Worm (Caenorhabditis elegans): ENCODE data around the gene cox-15.
A peak's percentile ranks its signal among the peaks of the same experiment; 100 is the strongest.

The cox-15 gene

ce11 chrII:11224045-11224481 is 10.7 kb downstream of the cox-15 start (continued):
- TF ChIP-seq pha-4 (GFP tag; IDR thresholded peaks at IDR 0.05) (peak; percentile 77), pha-4 (tag; optimal IDR thresholded peaks at IDR 0.05) (no peak), ceh-32 (tag; optimal IDR thresholded peaks at IDR 0.05; ENCODE audit: poor library complexity) (no peak), lin-38 (GFP tag; IDR thresholded peaks at IDR 0.05) (peak; percentile 86), F44E2.7 (GFP tag; IDR thresholded peaks at IDR 0.05) (no peak), madf-5 (GFP tag; IDR thresholded peaks at IDR 0.05) (no peak), ceh-44 (GFP tag; IDR thresholded peaks at IDR 0.05) (peak; percentile 96), jun-1 (tag; optimal IDR thresholded peaks at IDR 0.05) (no peak), hmg-1.1 (GFP tag; IDR thresholded peaks at IDR 0.05) (peak; percentile 83), fos-1 (tag; optimal IDR thresholded peaks at IDR 0.05) (no peak), skn-1 (tag; optimal IDR thresholded peaks at IDR 0.05) (no peak), lin-29 (GFP tag; IDR thresholded peaks at IDR 0.05) (no peak), ama-1 (optimal IDR thresholded peaks at IDR 0.05) (peak; percentile 98), attf-4 (tag; optimal IDR thresholded peaks at IDR 0.05) (no peak), ceh-82 (tag; optimal IDR thresholded peaks at IDR 0.05) (no peak), duxl-1 (tag; optimal IDR thresholded peaks at IDR 0.05; ENCODE audit: poor library complexity) (peak; percentile 84), zfp-2 (tag; optimal IDR thresholded peaks at IDR 0.05) (no peak), zfp-3 (GFP tag; conservative IDR thresholded peaks at IDR 0.05) (no peak), zag-1 (tag; optimal IDR thresholded peaks at IDR 0.05) (no peak), tag-97 (GFP tag; IDR thresholded peaks at IDR 0.05) (no peak), egl-43 (GFP tag; IDR thresholded peaks at IDR 0.05) (no peak), lsy-2 (tag; optimal IDR thresholded peaks at IDR 0.05) (peak in 1 of 2 experiments; percentile 72), F37D6.2 (tag; optimal IDR thresholded peaks at IDR 0.05) (peak; percentile 6), madf-9 (GFP tag; conservative IDR thresholded peaks at IDR 0.05) (no peak), unc-62 (GFP tag; optimal IDR thresholded peaks at IDR 0.05 in 1 of 2) (no peak), unc-62 (tag; optimal IDR thresholded peaks at IDR 0.05) (no peak), spr-3 (GFP tag; optimal IDR thresholded peaks at IDR 0.05) (peak; percentile 59), nhr-76 (tag; optimal IDR thresholded peaks at IDR 0.05) (no peak), fkh-10 (GFP tag; optimal IDR thresholded peaks at IDR 0.05) (no peak), nhr-111 (GFP tag; optimal IDR thresholded peaks at IDR 0.05) (no peak), mdt-29 (GFP tag; IDR thresholded peaks at IDR 0.05) (0 out of 2 replicates have a peak, but pooled peaks have one; percentile 16), nhr-77 (tag; optimal IDR thresholded peaks at IDR 0.05) (peak; percentile 47), lin-39 (tag; optimal IDR thresholded peaks at IDR 0.05) (no peak), T26A8.4 (GFP tag; IDR thresholded peaks at IDR 0.05) (peak; percentile 93), hlh-30 (tag; optimal IDR thresholded peaks at IDR 0.05; ENCODE audit: insufficient read depth) (peak; percentile 61), daf-12 (tag; optimal IDR thresholded peaks at IDR 0.05) (no peak)

ce11 chrII:11221771-11222355 is 12.9 kb downstream of the cox-15 start, which contains the start of gene plpr-1:
plpr-1 (plus strand) TSS chrII:11222305.
- TF ChIP-seq php-3 (GFP tag; IDR thresholded peaks at IDR 0.05): no peak
- 0 out of 2 replicates have a peak, but pooled peaks have one; percentile 22 for TF ChIP-seq dmd-8 (GFP tag; IDR thresholded peaks at IDR 0.05)
- no peak for TF ChIP-seq zip-2 (tag; optimal IDR thresholded peaks at IDR 0.05)
- no peak for TF ChIP-seq mxl-2 (GFP tag; conservative IDR thresholded peaks at IDR 0.05)
- no peak for TF ChIP-seq jun-1 (tag; optimal IDR thresholded peaks at IDR 0.05)
- TF ChIP-seq set-16 (GFP tag; IDR thresholded peaks at IDR 0.05): peak; percentile 75

Data from whole organism, L4 larva.